Worm (Caenorhabditis elegans) whole organism, midembryonic: Measurements from ENCODE around the gene nkcc-1.

Experiments used
- cog-1 ChIP-seq: sonication (generic microtip); optimal IDR thresholded peaks from 2 replicates; lab custom pipeline; 2016; ENCODE audit warnings: missing genetic modification characterization, missing compliant biosample characterization
- flt-1 ChIP-seq: fragments of 200-800 bp; sonication (Bioruptor generic); IDR thresholded peaks from 2 replicates; pipeline ENCODE4 v1.3.6; 2022; ENCODE audit warnings: missing genetic modification characterization, missing compliant biosample characterization
- med-1 ChIP-seq: sonication (generic microtip); optimal IDR thresholded peaks from 2 replicates; lab custom pipeline; 2017; ENCODE audit warnings: missing genetic modification characterization, mild to moderate bottlenecking, missing compliant biosample characterization, antibody characterized with exemption, missing genetic modification reagents; ENCODE audit not compliant: insufficient read depth
- ref-1 ChIP-seq: fragments of 200-800 bp; sonication (Bioruptor generic); conservative IDR thresholded peaks from 2 replicates; pipeline ENCODE4 v1.3.6; 2022; ENCODE audit warnings: missing genetic modification reagents, missing genetic modification characterization, missing compliant biosample characterization
- ztf-23 ChIP-seq: fragments of 200-800 bp; sonication (Bioruptor generic); IDR thresholded peaks from 2 replicates; pipeline ENCODE4 v1.3.6; 2022; ENCODE audit warnings: missing genetic modification reagents, missing genetic modification characterization, missing compliant biosample characterization
- ztf-29 ChIP-seq: fragments of 200-800 bp; sonication (Bioruptor generic); IDR thresholded peaks from 2 replicates; pipeline ENCODE4 v1.3.6; 2022; ENCODE audit warnings: missing genetic modification reagents, missing genetic modification characterization, missing compliant biosample characterization

DNA sequence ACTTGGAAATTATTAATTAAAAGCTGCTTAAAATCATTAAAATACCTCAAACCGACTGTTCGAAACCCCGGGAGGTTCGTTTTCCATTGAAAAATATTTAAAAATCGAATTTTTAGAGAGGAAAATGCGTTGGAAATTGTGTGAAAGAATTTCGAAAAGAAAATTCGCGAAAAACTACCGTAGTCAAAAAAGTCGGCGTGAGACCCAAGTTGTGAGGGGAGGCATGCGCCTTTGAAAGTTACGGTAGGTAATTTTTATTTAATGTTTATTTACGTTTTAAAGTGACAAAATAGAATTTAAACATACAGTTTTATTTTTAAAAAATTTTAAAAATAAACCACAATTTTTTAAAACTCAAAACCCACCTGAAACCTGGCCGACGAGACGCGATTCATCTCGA is 8.3 kb downstream of the nkcc-1 start:
- TF ChIP-seq flt-1 (no peak), ztf-29 (GFP tag; lab: Robert Waterston, UW) (no peak), ztf-23 (no peak), med-1 (GFP tag; lab: Kevin White, UChicago) (no peak), cog-1 (tag; lab: Kevin White, UChicago) (no peak), ref-1 (GFP tag; lab: Robert Waterston, UW) (no peak)
